In genomic region chrV:20493271-20494231, ce11 we compare ENCODE assay signal across 1 worm cellular context.
TF ChIP-seq lines count a peak whose summit lies in the region.

Gene B0250.5, plus strand, starts transcription at chrV:20493924.

TF ChIP-seq in whole organism, L1 larva, 84 proteins besides CTCF, POLR2A, EP300 and RAD21 (continued from another document):
- TF ChIP-seq unc-62 (GFP tag; optimal IDR thresholded peaks at IDR 0.05; lab: Kevin White, UChicago) (no peak), isw-1 (GFP tag; IDR thresholded peaks at IDR 0.05; lab: Robert Waterston, UW) (peak; percentile 72), mab-9 (GFP tag; IDR thresholded peaks at IDR 0.05; lab: Robert Waterston, UW) (no peak), nhr-20 (tag; optimal IDR thresholded peaks at IDR 0.05; lab: Kevin White, UChicago) (peak; percentile 56), egl-13 (tag; optimal IDR thresholded peaks at IDR 0.05; lab: Kevin White, UChicago) (no peak), nhr-76 (tag; optimal IDR thresholded peaks at IDR 0.05; lab: Kevin White, UChicago) (no peak), lsy-2 (tag; optimal IDR thresholded peaks at IDR 0.05; lab: Kevin White, UChicago) (peak; percentile 60 to 70), snpc-4 (tag; optimal IDR thresholded peaks at IDR 0.05; lab: Kevin White, UChicago) (peak; percentile 40), fkh-8 (tag; optimal IDR thresholded peaks at IDR 0.05; lab: Kevin White, UChicago) (peak; percentile 5), unc-98 (GFP tag; IDR thresholded peaks at IDR 0.05; lab: Robert Waterston, UW) (no peak), sox-4 (tag; optimal IDR thresholded peaks at IDR 0.05; lab: Kevin White, UChicago) (no peak), nhr-28 (tag; optimal IDR thresholded peaks at IDR 0.05; lab: Kevin White, UChicago) (no peak), efl-1 (optimal IDR thresholded peaks at IDR 0.05; lab: Kevin White, UChicago) (peak; percentile 46 to 73), efl-1 (GFP tag; optimal IDR thresholded peaks at IDR 0.05 in 1 of 2; lab: Kevin White, UChicago) (peak; percentile 72 to 94), mep-1 (tag; optimal IDR thresholded peaks at IDR 0.05; lab: Kevin White, UChicago) (peak; percentile 69), F16B12.6 (tag; optimal IDR thresholded peaks at IDR 0.05; lab: Kevin White, UChicago) (peak; percentile 90), irx-1 (tag; optimal IDR thresholded peaks at IDR 0.05; lab: Kevin White, UChicago) (peak; percentile 62), lin-35 (GFP tag; optimal IDR thresholded peaks at IDR 0.05; lab: Kevin White, UChicago) (peak; percentile 28 to 80), dpl-1 (GFP tag; optimal IDR thresholded peaks at IDR 0.05; lab: Kevin White, UChicago) (peak; percentile 56 to 77 (median 63)), ceh-82 (tag; optimal IDR thresholded peaks at IDR 0.05; lab: Kevin White, UChicago) (peak in 2 of 3 experiments; percentile 1 to 28), lin-13 (GFP tag; optimal IDR thresholded peaks at IDR 0.05; lab: Kevin White, UChicago) (no peak), alr-1 (tag; optimal IDR thresholded peaks at IDR 0.05; lab: Kevin White, UChicago; ENCODE audit: borderline replicate concordance) (no peak), aly-2 (tag; optimal IDR thresholded peaks at IDR 0.05; lab: Kevin White, UChicago) (no peak), blmp-1 (tag; optimal IDR thresholded peaks at IDR 0.05; lab: Kevin White, UChicago) (peak; percentile 22), pax-3 (tag; optimal IDR thresholded peaks at IDR 0.05; lab: Kevin White, UChicago) (no peak), skn-1 (tag; optimal IDR thresholded peaks at IDR 0.05; lab: Kevin White, UChicago) (no peak), ceh-90 (tag; optimal IDR thresholded peaks at IDR 0.05; lab: Kevin White, UChicago) (no peak), dsc-1 (tag; optimal IDR thresholded peaks at IDR 0.05; lab: Kevin White, UChicago) (peak; percentile 42), nhr-71 (tag; optimal IDR thresholded peaks at IDR 0.05; lab: Kevin White, UChicago) (peak; percentile 68), unc-86 (tag; optimal IDR thresholded peaks at IDR 0.05; lab: Kevin White, UChicago) (peak; percentile 25), nhr-85 (tag; lab: Kevin White, UChicago) (peak; percentile 74), mdl-1 (tag; optimal IDR thresholded peaks at IDR 0.05; lab: Kevin White, UChicago) (no peak), zip-4 (GFP tag; optimal IDR thresholded peaks at IDR 0.05; lab: Kevin White, UChicago) (no peak), nhr-19 (GFP tag; conservative IDR thresholded peaks at IDR 0.05; lab: Robert Waterston, UW) (peak; percentile 32; the same call in 1 of the 2 replicates), C34B4.2 (tag; optimal IDR thresholded peaks at IDR 0.05; lab: Kevin White, UChicago) (no peak), Y116A8C.19 (tag; optimal IDR thresholded peaks at IDR 0.05; lab: Kevin White, UChicago; ENCODE audit: borderline replicate concordance) (no peak)
